1 worm cellular context compared by ENCODE assay signal in genomic region chrIV:10180133-10180749, ce11.
TF ChIP-seq lines count a peak whose summit lies in the region.

gta-1 (plus strand) TSS chrIV:10180660.

TF ChIP-seq in whole organism, L1 larva, 84 proteins besides CTCF, POLR2A, EP300 and RAD21 (continued from another document):
- TF ChIP-seq egl-13 (tag; optimal IDR thresholded peaks at IDR 0.05; lab: Kevin White, UChicago) (no peak), nhr-237 (tag; optimal IDR thresholded peaks at IDR 0.05; lab: Kevin White, UChicago) (no peak), hlh-17 (GFP tag; optimal IDR thresholded peaks at IDR 0.05; lab: Kevin White, UChicago; ENCODE audit: borderline replicate concordance) (no peak), unc-62 (GFP tag; optimal IDR thresholded peaks at IDR 0.05; lab: Kevin White, UChicago) (no peak), egl-27 (tag; optimal IDR thresholded peaks at IDR 0.05; lab: Kevin White, UChicago) (no peak), efl-3 (GFP tag; optimal IDR thresholded peaks at IDR 0.05; lab: Kevin White, UChicago) (no peak), lin-13 (GFP tag; optimal IDR thresholded peaks at IDR 0.05; lab: Kevin White, UChicago) (no peak), nhr-11 (tag; optimal IDR thresholded peaks at IDR 0.05; lab: Kevin White, UChicago) (no peak), fkh-8 (tag; optimal IDR thresholded peaks at IDR 0.05; lab: Kevin White, UChicago) (no peak), hpl-2 (GFP tag; optimal IDR thresholded peaks at IDR 0.05; lab: Kevin White, UChicago) (no peak), Y116A8C.19 (tag; optimal IDR thresholded peaks at IDR 0.05; lab: Kevin White, UChicago; ENCODE audit: borderline replicate concordance) (no peak), mep-1 (tag; optimal IDR thresholded peaks at IDR 0.05; lab: Kevin White, UChicago) (peak; percentile 11), xbp-1 (tag; optimal IDR thresholded peaks at IDR 0.05; lab: Kevin White, UChicago) (peak; percentile 7), fos-1 (tag; optimal IDR thresholded peaks at IDR 0.05; lab: Kevin White, UChicago) (no peak), lin-35 (GFP tag; optimal IDR thresholded peaks at IDR 0.05; lab: Kevin White, UChicago) (peak; percentile 15 to 32), tlp-1 (tag; optimal IDR thresholded peaks at IDR 0.05; lab: Kevin White, UChicago) (no peak), snu-23 (GFP tag; optimal IDR thresholded peaks at IDR 0.05; lab: Kevin White, UChicago) (peak; percentile 65), nhr-76 (tag; optimal IDR thresholded peaks at IDR 0.05; lab: Kevin White, UChicago) (no peak), unc-86 (tag; optimal IDR thresholded peaks at IDR 0.05; lab: Kevin White, UChicago) (no peak), lin-39 (tag; optimal IDR thresholded peaks at IDR 0.05; lab: Kevin White, UChicago) (peak; percentile 36), blmp-1 (tag; optimal IDR thresholded peaks at IDR 0.05; lab: Kevin White, UChicago) (peak; percentile 93), ceh-63 (GFP tag; optimal IDR thresholded peaks at IDR 0.05; lab: Kevin White, UChicago) (no peak), hlh-4 (tag; optimal IDR thresholded peaks at IDR 0.05; lab: Kevin White, UChicago) (no peak), lir-3 (tag; optimal IDR thresholded peaks at IDR 0.05; lab: Kevin White, UChicago; ENCODE audit: poor library complexity) (no peak), mef-2 (tag; optimal IDR thresholded peaks at IDR 0.05; lab: Kevin White, UChicago) (no peak), nhr-77 (tag; optimal IDR thresholded peaks at IDR 0.05; lab: Kevin White, UChicago) (no peak)
